Worm (Caenorhabditis elegans) whole organism, early embryonic: ENCODE data around the gene npr-31.

ENCODE experiments used
- F13C5.2 ChIP-seq: sonication (generic microtip); optimal IDR thresholded peaks from 2 replicates; lab custom pipeline; 2017; ENCODE audit warnings: mild to moderate bottlenecking, missing genetic modification characterization, inconsistent platforms, missing compliant biosample characterization
- ceh-13 ChIP-seq: fragments of 200-800 bp; sonication (Bioruptor generic); optimal IDR thresholded peaks from 2 replicates; lab custom pipeline; 2018; ENCODE audit warnings: mild to moderate bottlenecking, missing genetic modification characterization, missing compliant biosample characterization
- hmbx-1 ChIP-seq: sonication (generic microtip); optimal IDR thresholded peaks from 2 replicates; lab custom pipeline; 2016; ENCODE audit warnings: mild to moderate bottlenecking, missing genetic modification characterization, missing compliant biosample characterization

- no peak for TF ChIP-seq hmbx-1 (tag; lab: Kevin White, UChicago)
- no peak for TF ChIP-seq ceh-13 (GFP tag; lab: Kevin White, UChicago)
- no peak for TF ChIP-seq F13C5.2 (tag; lab: Kevin White, UChicago)
Measured at ce11 chrII:7174843-7175242, 30.4 kb downstream of the npr-31 start, which contains the start of gene glc-4.
